Worm (Caenorhabditis elegans): ENCODE measurements around the gene pmk-1.

ce11 chrIV:8142735-8143550 is 5.7 kb upstream of the pmk-1 start, which contains the start of gene pmk-2:
- TF ChIP-seq ceh-16 (tag; optimal IDR thresholded peaks at IDR 0.05) (no peak), pha-4 (tag; optimal IDR thresholded peaks at IDR 0.05) (no peak), unc-39 (tag; optimal IDR thresholded peaks at IDR 0.05) (no peak), unc-62 (GFP tag; optimal IDR thresholded peaks at IDR 0.05) (no peak), elt-3 (tag; optimal IDR thresholded peaks at IDR 0.05) (no peak), jun-1 (tag; optimal IDR thresholded peaks at IDR 0.05) (peak; percentile 3), nhr-28 (tag; optimal IDR thresholded peaks at IDR 0.05) (no peak), pqm-1 (tag; optimal IDR thresholded peaks at IDR 0.05) (no peak), fos-1 (tag; optimal IDR thresholded peaks at IDR 0.05) (no peak), eor-1 (tag; optimal IDR thresholded peaks at IDR 0.05) (no peak), skn-1 (tag; optimal IDR thresholded peaks at IDR 0.05) (peak; percentile 14), fkh-10 (GFP tag; optimal IDR thresholded peaks at IDR 0.05) (no peak), nhr-11 (tag; optimal IDR thresholded peaks at IDR 0.05) (no peak), snpc-4 (tag; optimal IDR thresholded peaks at IDR 0.05) (no peak)

All from whole organism, L3 larva.